Fruit fly (Drosophila melanogaster): ENCODE measurements around the gene TyrR.

TyrR gene

DNA sequence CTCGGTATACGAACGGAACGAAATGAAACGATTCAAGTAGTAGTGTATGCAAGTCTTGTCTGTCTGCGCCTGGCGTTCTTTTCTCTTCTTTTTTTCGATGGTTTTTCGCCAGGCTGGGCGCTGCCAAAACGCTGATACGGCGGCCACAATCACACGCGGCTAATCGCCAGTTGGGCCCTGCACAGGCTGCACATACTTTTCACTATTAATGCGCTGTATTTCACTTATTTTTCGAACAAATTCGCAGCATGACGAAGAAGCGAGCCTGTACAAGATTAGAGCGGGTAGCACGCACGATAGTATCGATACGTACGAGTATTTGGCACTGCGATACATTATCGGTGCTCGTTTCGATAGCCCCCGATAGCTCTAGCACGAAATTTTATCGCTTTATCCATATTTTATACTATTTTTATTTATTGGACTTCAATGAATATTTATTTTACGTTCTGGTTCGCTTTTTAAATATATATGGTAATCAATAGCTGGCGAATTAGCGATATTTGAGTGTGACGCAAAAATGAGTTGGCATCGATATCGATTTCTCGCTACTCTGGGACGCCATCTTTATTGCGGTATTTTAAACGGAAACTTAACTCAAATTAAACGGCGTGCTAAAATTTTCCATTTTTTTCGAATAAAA is 44.8 kb downstream of the TyrR start, which contains the start of gene osa (continued):
- TF ChIP-seq CG31388 (GFP tag; optimal IDR thresholded peaks at IDR 0.05) (no peak), ham (GFP tag; IDR thresholded peaks at IDR 0.05) (no peak), Xrp1 (GFP tag; IDR thresholded peaks at IDR 0.05) (no peak), CG4854 (GFP tag; optimal IDR thresholded peaks at IDR 0.05) (no peak), CG13424 (tag; optimal IDR thresholded peaks at IDR 0.05) (no peak), CG17802 (tag; optimal IDR thresholded peaks at IDR 0.05) (no peak), CG17328 (GFP tag; IDR thresholded peaks at IDR 0.05) (no peak), Gsc (GFP tag; IDR thresholded peaks at IDR 0.05) (no peak), cato (GFP tag; optimal IDR thresholded peaks at IDR 0.05; ENCODE audit: borderline replicate concordance) (no peak), Kr (GFP tag; optimal IDR thresholded peaks at IDR 0.05) (no peak), odd (GFP tag; optimal IDR thresholded peaks at IDR 0.05) (no peak), CG2116 (GFP tag; optimal IDR thresholded peaks at IDR 0.05) (peak; percentile 92), chm (GFP tag; IDR thresholded peaks at IDR 0.05) (no peak), trh (GFP tag; optimal IDR thresholded peaks at IDR 0.05) (no peak), amos (GFP tag; IDR thresholded peaks at IDR 0.05; ENCODE audit: partially characterized antibody) (no peak), zen2 (GFP tag; IDR thresholded peaks at IDR 0.05; ENCODE audit: partially characterized antibody) (no peak), HLH3B (GFP tag; IDR thresholded peaks at IDR 0.05) (no peak), pum (GFP tag; optimal IDR thresholded peaks at IDR 0.05) (no peak), repo (GFP tag; optimal IDR thresholded peaks at IDR 0.05) (no peak), dpn (GFP tag; optimal IDR thresholded peaks at IDR 0.05) (peak in 1 of 2 experiments; percentile 4), CG5953 (GFP tag; IDR thresholded peaks at IDR 0.05) (no peak), ato (GFP tag; IDR thresholded peaks at IDR 0.05; ENCODE audit: partially characterized antibody) (no peak), Sox102F (GFP tag; optimal IDR thresholded peaks at IDR 0.05) (no peak), CG16815 (GFP tag; optimal IDR thresholded peaks at IDR 0.05) (no peak), da (GFP tag; optimal IDR thresholded peaks at IDR 0.05) (no peak), gro (GFP tag; optimal IDR thresholded peaks at IDR 0.05) (peak; percentile 42), sqz (GFP tag; optimal IDR thresholded peaks at IDR 0.05) (no peak), gsb-n (tag; optimal IDR thresholded peaks at IDR 0.05) (peak; percentile 4), Ets65A (GFP tag) (peak; percentile 48), bcd (GFP tag; optimal IDR thresholded peaks at IDR 0.05) (peak; percentile 28), toy (GFP tag; IDR thresholded peaks at IDR 0.05) (no peak), bowl (GFP tag; IDR thresholded peaks at IDR 0.05) (no peak), CG12942 (GFP tag; optimal IDR thresholded peaks at IDR 0.05) (no peak), gfzf (GFP tag; optimal IDR thresholded peaks at IDR 0.05) (peak; percentile 58), sna (GFP tag; IDR thresholded peaks at IDR 0.05; ENCODE audit: partially characterized antibody) (no peak), nerfin-2 (GFP tag; IDR thresholded peaks at IDR 0.05; ENCODE audit: partially characterized antibody) (no peak), crc (GFP tag; optimal IDR thresholded peaks at IDR 0.05) (no peak), CG12236 (GFP tag; optimal IDR thresholded peaks at IDR 0.05) (no peak), CG18619 (GFP tag; optimal IDR thresholded peaks at IDR 0.05) (no peak), gem (tag; optimal IDR thresholded peaks at IDR 0.05) (no peak), Vsx1 (GFP tag; optimal IDR thresholded peaks at IDR 0.05) (no peak), CG6765 (GFP tag; optimal IDR thresholded peaks at IDR 0.05) (no peak), Asciz (GFP tag; optimal IDR thresholded peaks at IDR 0.05) (no peak), h (optimal IDR thresholded peaks at IDR 0.05) (no peak), CG14441 (GFP tag; IDR thresholded peaks at IDR 0.05) (no peak), CG1024 (GFP tag; IDR thresholded peaks at IDR 0.05) (no peak), CG5180 (GFP tag; optimal IDR thresholded peaks at IDR 0.05) (no peak), Dp (GFP tag; optimal IDR thresholded peaks at IDR 0.05) (peak; percentile 65), GATAe (GFP tag; conservative IDR thresholded peaks at IDR 0.05) (no peak), trem (tag; optimal IDR thresholded peaks at IDR 0.05) (peak; percentile 53), Mad (GFP tag; optimal IDR thresholded peaks at IDR 0.05) (no peak)

Data from whole organism, embryonic.